Worm (Caenorhabditis elegans): ENCODE measurements around the gene elks-1.
"Not testable (repeated sequence)": the region's sequence is repeated elsewhere in the genome, so short reads cannot be mapped to it uniquely, and the experiment has no call there.

Gene elks-1

DNA sequence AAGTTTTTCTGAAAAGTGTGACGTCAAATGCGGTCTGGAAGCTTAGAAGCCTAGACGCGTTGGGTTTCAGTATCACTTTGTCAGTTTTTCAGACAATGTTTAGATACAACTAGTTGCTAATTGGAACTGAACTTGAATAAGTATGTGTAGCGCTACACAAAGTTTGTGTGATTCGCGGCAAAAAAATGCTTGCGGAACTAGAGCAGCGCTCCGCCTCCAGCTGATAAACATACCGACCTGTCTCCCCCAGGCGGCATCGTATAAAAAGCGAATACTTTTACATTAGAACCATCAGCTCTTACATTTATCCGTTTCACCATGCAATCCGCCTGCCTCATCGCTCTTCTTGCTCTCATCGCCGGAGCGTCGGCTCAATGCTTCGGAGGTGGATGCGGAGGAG lies 46.1 kb downstream of the elks-1 start, which contains the start of gene idpp-12:
idpp-12 (plus strand) TSS at position 301 of the 400 bp plus-strand sequence.
- TF ChIP-seq skn-1 (tag; optimal IDR thresholded peaks at IDR 0.05); saeg-2 (GFP tag; IDR thresholded peaks at IDR 0.05); zfp-2 (tag; optimal IDR thresholded peaks at IDR 0.05): not testable (repeated sequence)

DNA sequence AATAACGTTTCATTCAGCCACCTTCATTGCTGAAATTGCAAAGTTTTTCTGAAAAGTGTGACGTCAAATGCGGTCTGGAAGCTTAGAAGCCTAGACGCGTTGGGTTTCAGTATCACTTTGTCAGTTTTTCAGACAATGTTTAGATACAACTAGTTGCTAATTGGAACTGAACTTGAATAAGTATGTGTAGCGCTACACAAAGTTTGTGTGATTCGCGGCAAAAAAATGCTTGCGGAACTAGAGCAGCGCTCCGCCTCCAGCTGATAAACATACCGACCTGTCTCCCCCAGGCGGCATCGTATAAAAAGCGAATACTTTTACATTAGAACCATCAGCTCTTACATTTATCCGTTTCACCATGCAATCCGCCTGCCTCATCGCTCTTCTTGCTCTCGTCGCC lies 47.8 kb downstream of the elks-1 start, which contains the start of gene W08E12.4:
W08E12.4 (plus strand) TSS at position 301 of the 400 bp plus-strand sequence.
- TF ChIP-seq set-16 (GFP tag; IDR thresholded peaks at IDR 0.05) = 0 out of 2 replicates have a peak, but pooled peaks have one; percentile 7

DNA sequence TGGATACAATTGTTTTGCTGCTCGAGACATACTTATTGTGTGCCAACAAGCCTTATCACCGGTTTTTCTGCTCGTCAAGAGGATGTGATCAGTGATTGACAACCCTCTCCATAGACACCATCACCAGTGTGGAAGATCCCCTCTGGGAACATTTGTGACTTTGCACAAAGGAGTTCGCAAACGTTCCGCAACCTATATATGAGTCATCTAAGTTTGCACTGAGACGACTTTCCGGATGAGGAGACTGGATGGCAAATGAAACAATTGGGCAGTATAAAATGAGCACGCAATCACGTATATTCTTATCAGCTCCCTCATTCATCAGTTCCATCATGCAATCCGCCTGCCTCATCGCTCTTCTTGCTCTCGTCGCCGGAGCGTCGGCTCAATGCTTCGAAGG lies 49.3 kb downstream of the elks-1 start, which contains the start of gene W08E12.5:
W08E12.5 (plus strand) TSS at position 301 of the 400 bp plus-strand sequence.
- TF ChIP-seq R02D3.7 (tag; optimal IDR thresholded peaks at IDR 0.05) (no peak), nhr-48 (tag; optimal IDR thresholded peaks at IDR 0.05) (no peak), snpc-1.2 (GFP tag; IDR thresholded peaks at IDR 0.05) (no peak), rbr-2 (tag; optimal IDR thresholded peaks at IDR 0.05) (no peak), egl-43 (GFP tag; IDR thresholded peaks at IDR 0.05) (no peak)

DNA sequence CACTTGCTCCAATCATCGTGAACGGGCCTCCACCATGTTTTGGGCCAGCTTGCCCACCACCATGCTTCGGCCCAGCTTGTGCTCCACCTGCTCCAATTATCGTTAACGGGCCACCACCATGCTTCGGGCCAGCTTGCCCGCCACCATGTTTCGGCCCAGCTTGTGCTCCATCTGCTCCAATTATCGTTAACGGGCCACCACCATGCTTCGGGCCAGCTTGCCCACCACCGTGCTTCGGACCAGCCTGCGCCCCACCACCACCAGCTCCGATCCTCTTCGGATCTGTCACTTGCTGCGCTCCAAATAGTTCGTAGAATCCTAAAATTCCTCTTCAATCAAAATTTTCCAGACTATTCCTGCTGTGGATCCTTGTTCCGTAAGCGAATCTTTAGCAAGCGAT lies 50.6 kb downstream of the elks-1 start:
- no peak for TF ChIP-seq skn-1 (tag; optimal IDR thresholded peaks at IDR 0.05)
- 0 out of 2 replicates have a peak, but pooled peaks have one; percentile 17 for TF ChIP-seq egl-43 (GFP tag; IDR thresholded peaks at IDR 0.05)
- no peak for TF ChIP-seq gei-8 (GFP tag; optimal IDR thresholded peaks at IDR 0.05)
- no peak for TF ChIP-seq tag-97 (GFP tag; IDR thresholded peaks at IDR 0.05)
- 0 out of 2 replicates have a peak, but pooled peaks have one; percentile 21 for TF ChIP-seq tra-1 (GFP tag; IDR thresholded peaks at IDR 0.05)
- TF ChIP-seq set-16 (GFP tag; IDR thresholded peaks at IDR 0.05) = peak; percentile 88
- TF ChIP-seq ZK337.2 (GFP tag; IDR thresholded peaks at IDR 0.05) = no peak
- no peak for TF ChIP-seq ceh-44 (GFP tag; IDR thresholded peaks at IDR 0.05)
- TF ChIP-seq lim-7 (GFP tag; IDR thresholded peaks at IDR 0.05) = no peak
- 0 out of 2 replicates have a peak, but pooled peaks have one; percentile 12 for TF ChIP-seq dmd-8 (GFP tag; IDR thresholded peaks at IDR 0.05)

DNA sequence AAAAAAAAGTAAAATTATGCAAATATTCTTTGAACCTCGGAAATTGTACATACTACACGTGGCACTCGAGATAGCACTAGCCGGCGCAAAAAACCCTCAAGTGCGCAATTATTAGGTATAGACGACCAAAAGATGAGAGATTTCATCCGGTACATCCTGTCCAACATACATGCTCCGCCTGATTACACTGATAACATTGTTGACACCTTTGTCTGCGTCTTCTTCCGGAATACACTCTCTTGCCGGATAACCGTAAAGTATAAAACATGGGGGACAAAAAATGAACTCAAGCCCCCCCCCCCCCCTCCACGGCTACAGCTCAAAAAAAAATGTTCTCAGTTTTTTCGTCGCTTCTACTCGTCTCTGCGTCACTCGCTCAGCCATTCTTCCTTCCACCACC lies 51.5 kb downstream of the elks-1 start, which contains the start of gene W08E12.6:
W08E12.6 (plus strand) TSS at position 301 of the 400 bp plus-strand sequence.
- no peak for TF ChIP-seq lir-3 (tag; optimal IDR thresholded peaks at IDR 0.05)
- no peak for TF ChIP-seq ceh-62 (tag; optimal IDR thresholded peaks at IDR 0.05)
- TF ChIP-seq lsy-2 (tag; optimal IDR thresholded peaks at IDR 0.05) = no peak
- 0 out of 2 replicates have a peak, but pooled peaks have one; percentile 8 for TF ChIP-seq set-16 (GFP tag; IDR thresholded peaks at IDR 0.05)
- TF ChIP-seq skn-1 (tag; optimal IDR thresholded peaks at IDR 0.05) = no peak
- TF ChIP-seq rbr-2 (tag; optimal IDR thresholded peaks at IDR 0.05) = no peak
- TF ChIP-seq ama-1 (optimal IDR thresholded peaks at IDR 0.05) = no peak

DNA sequence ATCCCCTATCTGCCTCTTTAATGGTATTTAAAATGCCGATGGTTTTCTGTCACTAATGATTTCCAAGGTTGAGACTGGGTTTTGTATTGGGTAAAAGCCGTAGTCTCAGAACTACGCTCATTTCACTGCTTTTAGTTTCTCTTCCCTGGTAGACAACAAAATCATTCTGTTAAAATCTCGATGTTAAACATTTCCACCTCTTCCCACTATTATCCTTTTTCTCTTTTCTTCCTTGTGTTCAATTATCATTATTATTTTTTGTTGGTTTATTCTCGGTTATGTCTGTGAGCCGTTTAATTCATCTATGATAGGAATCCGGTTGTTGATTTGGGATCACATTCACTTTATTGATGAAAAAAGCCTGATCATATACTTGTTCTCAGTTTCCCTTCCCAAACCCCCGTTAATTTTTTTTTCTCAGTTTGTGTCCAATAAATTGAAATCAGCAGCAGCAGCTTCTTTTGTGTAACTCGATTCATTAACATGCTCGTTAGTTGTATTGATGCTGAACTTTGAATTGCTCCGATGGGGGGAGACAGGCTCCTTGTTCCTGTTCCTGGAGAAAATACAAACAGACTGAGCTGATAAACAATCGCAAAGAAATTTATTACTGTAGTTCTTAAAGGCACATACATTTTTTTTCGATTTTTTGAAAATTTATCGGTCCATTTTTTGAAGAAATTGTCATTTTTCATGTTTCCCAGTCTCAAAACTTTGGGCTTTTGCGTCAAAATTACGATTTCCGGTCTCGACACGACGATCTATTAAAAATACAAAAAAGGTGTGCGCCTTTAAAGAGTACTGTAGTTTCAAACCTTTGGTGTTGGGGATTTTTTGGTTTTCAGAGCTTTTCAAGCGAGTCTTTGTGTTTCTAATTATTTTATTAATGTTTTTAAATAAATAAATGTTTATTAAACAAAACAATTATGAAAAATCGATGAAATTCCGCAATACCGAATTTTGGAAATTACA lies 53.0 kb downstream of the elks-1 start:
- TF ChIP-seq Y5F2A.4 (GFP tag; optimal IDR thresholded peaks at IDR 0.05) (peak; percentile 15), nhr-77 (tag; optimal IDR thresholded peaks at IDR 0.05) (no peak), madf-5 (GFP tag; IDR thresholded peaks at IDR 0.05) (0 out of 4 replicates have a peak, but pooled peaks of 1 of the 2 experiments have one; percentile 12), arid-1 (GFP tag; conservative IDR thresholded peaks at IDR 0.05) (peak; percentile 65), aha-1 (tag) (peak; percentile 86), lin-38 (GFP tag; IDR thresholded peaks at IDR 0.05) (peak; percentile 74), unc-62 (GFP tag; optimal IDR thresholded peaks at IDR 0.05 in 1 of 2) (peak in 1 of 2 experiments; percentile 27), unc-62 (tag; optimal IDR thresholded peaks at IDR 0.05) (no peak), F49E8.2 (tag; optimal IDR thresholded peaks at IDR 0.05; ENCODE audit: borderline replicate concordance) (peak; percentile 62), ceh-28 (tag; optimal IDR thresholded peaks at IDR 0.05) (no peak), zfp-3 (GFP tag; conservative IDR thresholded peaks at IDR 0.05) (0 out of 2 replicates have a peak, but pooled peaks have one; percentile 20), pha-4 (GFP tag; IDR thresholded peaks at IDR 0.05) (peak; percentile 27; the same call in 1 of the 2 replicates), pha-4 (tag; optimal IDR thresholded peaks at IDR 0.05) (no peak), ztf-7 (tag; optimal IDR thresholded peaks at IDR 0.05) (no peak), dmd-9 (GFP tag; IDR thresholded peaks at IDR 0.05) (no peak), ctbp-1 (GFP tag; IDR thresholded peaks at IDR 0.05) (0 out of 2 replicates have a peak, but pooled peaks have one; percentile 8), spr-3 (GFP tag; optimal IDR thresholded peaks at IDR 0.05) (no peak), nhr-76 (tag; optimal IDR thresholded peaks at IDR 0.05) (no peak), D1046.2 (GFP tag; IDR thresholded peaks at IDR 0.05) (peak; percentile 46; the same call in 1 of the 2 replicates)

All from whole organism, L4 larva.